Worm (Caenorhabditis elegans) whole organism, L2 larva: ENCODE measurements around the gene nas-4.

ENCODE experiments used
- F13H6.1 ChIP-seq: sonication (generic microtip); optimal IDR thresholded peaks from 2 replicates; lab custom pipeline; 2016; ENCODE audit warnings: missing genetic modification characterization, missing compliant biosample characterization
- R02D3.7 ChIP-seq: fragments of 150-350 bp; optimal IDR thresholded peaks from 2 replicates; lab custom pipeline; 2014; ENCODE audit warnings: missing biosample characterization, missing genetic modification characterization
- Y55F3AM.14 ChIP-seq: fragments of 200-800 bp; sonication (Bioruptor generic); optimal IDR thresholded peaks from 2 replicates; lab custom pipeline; 2018; ENCODE audit warnings: mild to moderate bottlenecking, missing genetic modification characterization, missing compliant biosample characterization
- ZK546.5 ChIP-seq: sonication (generic microtip); optimal IDR thresholded peaks from 2 replicates; lab custom pipeline; 2017; ENCODE audit warnings: missing biosample characterization, missing genetic modification characterization
- alr-1 ChIP-seq: fragments of 150-350 bp; optimal IDR thresholded peaks from 2 replicates; lab custom pipeline; 2014; ENCODE audit warnings: missing biosample characterization, missing genetic modification characterization
- aly-2 ChIP-seq: fragments of 150-350 bp; optimal IDR thresholded peaks from 2 replicates; lab custom pipeline; 2014; ENCODE audit warnings: missing biosample characterization, missing genetic modification characterization
- ama-1 ChIP-seq: fragments of 150-350 bp; optimal IDR thresholded peaks from 2 replicates; lab custom pipeline; 2018; ENCODE audit warnings: inconsistent platforms
- ceh-16 ChIP-seq: fragments of 150-350 bp; optimal IDR thresholded peaks from 2 replicates; lab custom pipeline; 2014; ENCODE audit warnings: missing biosample characterization, missing genetic modification characterization
- crh-2 ChIP-seq: sonication (generic microtip); optimal IDR thresholded peaks from 2 replicates; lab custom pipeline; 2017; ENCODE audit warnings: missing biosample characterization, missing genetic modification characterization
- dmd-4 ChIP-seq: sonication (generic microtip); optimal IDR thresholded peaks from 2 replicates; lab custom pipeline; 2017; ENCODE audit warnings: missing biosample characterization, missing genetic modification characterization
- egl-27 ChIP-seq: sonication (generic microtip); optimal IDR thresholded peaks from 3 replicates; lab custom pipeline; 2017; ENCODE audit warnings: missing biosample characterization, missing genetic modification reagents, missing genetic modification characterization
- elt-1 ChIP-seq: fragments of 150-350 bp; optimal IDR thresholded peaks from 2 replicates; lab custom pipeline; 2014; ENCODE audit warnings: missing biosample characterization, missing genetic modification characterization
- elt-3 ChIP-seq: sonication (generic microtip); optimal IDR thresholded peaks from 2 replicates; lab custom pipeline; 2017; ENCODE audit warnings: missing biosample characterization, missing genetic modification characterization
- fos-1 ChIP-seq: fragments of 150-350 bp; optimal IDR thresholded peaks from 2 replicates; lab custom pipeline; 2014; ENCODE audit warnings: missing biosample characterization, missing genetic modification characterization
- lin-11 ChIP-seq: fragments of 150-350 bp; sonication (generic microtip); optimal IDR thresholded peaks from 2 replicates; lab custom pipeline; 2014; ENCODE audit warnings: missing biosample characterization, missing genetic modification characterization, inconsistent platforms, mixed read lengths
- lin-13 ChIP-seq: fragments of 150-350 bp; optimal IDR thresholded peaks from 2 replicates; lab custom pipeline; 2014; ENCODE audit warnings: missing biosample characterization, missing genetic modification reagents, missing genetic modification characterization
- lin-39 ChIP-seq: fragments of 150-350 bp; optimal IDR thresholded peaks from 2 replicates; lab custom pipeline; 2014; ENCODE audit warnings: missing biosample characterization, missing genetic modification reagents, missing genetic modification characterization
- lsy-2 ChIP-seq, 2 experiments: fragments of 150-350 bp in 1 of 2; sonication (generic microtip) in 1 of 2; optimal IDR thresholded peaks; 2 replicates each; lab custom pipeline; 2014 to 2017; ENCODE audit warnings: missing biosample characterization in 2 of 2, missing genetic modification characterization in 2 of 2
- mab-5 ChIP-seq: fragments of 150-350 bp; optimal IDR thresholded peaks from 2 replicates; lab custom pipeline; 2014; ENCODE audit warnings: missing biosample characterization, missing genetic modification characterization
- mbf-1 ChIP-seq: sonication (generic microtip); optimal IDR thresholded peaks from 2 replicates; lab custom pipeline; 2017; ENCODE audit warnings: missing biosample characterization, missing genetic modification characterization
- mdl-1 ChIP-seq, 2 experiments: fragments of 150-350 bp in 1 of 2; sonication (generic microtip) in 1 of 2; optimal IDR thresholded peaks; 2 replicates each; lab custom pipeline; 2017; ENCODE audit warnings: missing biosample characterization in 2 of 2, missing genetic modification characterization in 2 of 2
- nhr-10 ChIP-seq: sonication (generic microtip); optimal IDR thresholded peaks from 2 replicates; lab custom pipeline; 2017; ENCODE audit warnings: missing biosample characterization, missing genetic modification characterization
- nhr-12 ChIP-seq: fragments of 150-350 bp; optimal IDR thresholded peaks from 2 replicates; lab custom pipeline; 2014; ENCODE audit warnings: missing biosample characterization, missing genetic modification characterization
- nhr-129 ChIP-seq: fragments of 150-350 bp; optimal IDR thresholded peaks from 2 replicates; lab custom pipeline; 2014; ENCODE audit warnings: missing biosample characterization, missing genetic modification characterization
- nhr-23 ChIP-seq: fragments of 150-350 bp; optimal IDR thresholded peaks from 2 replicates; lab custom pipeline; 2014; ENCODE audit warnings: missing biosample characterization, missing genetic modification reagents, missing genetic modification characterization
- nhr-237 ChIP-seq: fragments of 150-350 bp; optimal IDR thresholded peaks from 2 replicates; lab custom pipeline; 2014; ENCODE audit warnings: missing biosample characterization, missing genetic modification characterization
- nhr-25 ChIP-seq: fragments of 150-350 bp; sonication (generic microtip); optimal IDR thresholded peaks from 3 replicates; lab custom pipeline; 2014; ENCODE audit warnings: missing biosample characterization, missing genetic modification characterization
- nhr-6 ChIP-seq: fragments of 150-350 bp; optimal IDR thresholded peaks from 2 replicates; lab custom pipeline; 2014; ENCODE audit warnings: missing biosample characterization, missing genetic modification characterization
- nhr-77 ChIP-seq: fragments of 150-350 bp; optimal IDR thresholded peaks from 2 replicates; lab custom pipeline; 2014; ENCODE audit warnings: missing biosample characterization, missing genetic modification characterization
- peb-1 ChIP-seq: fragments of 150-350 bp; optimal IDR thresholded peaks from 2 replicates; lab custom pipeline; 2014; ENCODE audit warnings: missing biosample characterization, missing genetic modification characterization
- sem-4 ChIP-seq: fragments of 150-350 bp; optimal IDR thresholded peaks from 2 replicates; lab custom pipeline; 2014; ENCODE audit warnings: missing biosample characterization, missing genetic modification reagents, missing genetic modification characterization
- skn-1 ChIP-seq: sonication (generic microtip); optimal IDR thresholded peaks from 2 replicates; lab custom pipeline; 2017; ENCODE audit warnings: missing biosample characterization, missing genetic modification characterization
- sma-3 ChIP-seq: sonication (generic microtip); optimal IDR thresholded peaks from 2 replicates; lab custom pipeline; 2016; ENCODE audit warnings: missing genetic modification reagents, missing genetic modification characterization, missing compliant biosample characterization
- sma-9 ChIP-seq, 2 experiments: fragments of 150-350 bp in 1 of 2; sonication (generic microtip) in 1 of 2; optimal IDR thresholded peaks; 2 replicates each; lab custom pipeline; 2014 to 2016; ENCODE audit warnings: missing genetic modification characterization in 2 of 2, mild to moderate bottlenecking in 1 of 2, missing biosample characterization in 1 of 2, missing compliant biosample characterization in 1 of 2, missing genetic modification reagents in 1 of 2, moderate library complexity in 1 of 2
- snpc-4 ChIP-seq: fragments of 150-350 bp; optimal IDR thresholded peaks from 2 replicates; lab custom pipeline; 2014; ENCODE audit warnings: missing biosample characterization, missing genetic modification characterization
- unc-39 ChIP-seq: fragments of 150-350 bp; optimal IDR thresholded peaks from 2 replicates; lab custom pipeline; 2014; ENCODE audit warnings: missing biosample characterization, missing genetic modification characterization
- unc-55 ChIP-seq: fragments of 150-350 bp; sonication (generic microtip); optimal IDR thresholded peaks from 3 replicates; lab custom pipeline; 2014; ENCODE audit warnings: missing biosample characterization, missing genetic modification reagents, missing genetic modification characterization
- unc-62 ChIP-seq: fragments of 150-350 bp; optimal IDR thresholded peaks from 2 replicates; lab custom pipeline; 2014; ENCODE audit warnings: missing biosample characterization, missing genetic modification reagents, missing genetic modification characterization
- zag-1 ChIP-seq: fragments of 150-350 bp; optimal IDR thresholded peaks from 2 replicates; lab custom pipeline; 2014; ENCODE audit warnings: missing biosample characterization, missing genetic modification characterization
- ztf-1 ChIP-seq: fragments of 200-800 bp; sonication (Bioruptor generic); conservative IDR thresholded peaks from 2 replicates; pipeline ENCODE4 v1.3.6; 2022; ENCODE audit warnings: missing genetic modification characterization, missing compliant biosample characterization
- ztf-11 ChIP-seq: sonication (generic microtip); optimal IDR thresholded peaks from 2 replicates; lab custom pipeline; 2017; ENCODE audit warnings: missing biosample characterization, missing genetic modification characterization
- ztf-4 ChIP-seq: fragments of 150-350 bp; optimal IDR thresholded peaks from 2 replicates; lab custom pipeline; 2014; ENCODE audit warnings: missing biosample characterization, missing genetic modification characterization

Gene nas-4

DNA sequence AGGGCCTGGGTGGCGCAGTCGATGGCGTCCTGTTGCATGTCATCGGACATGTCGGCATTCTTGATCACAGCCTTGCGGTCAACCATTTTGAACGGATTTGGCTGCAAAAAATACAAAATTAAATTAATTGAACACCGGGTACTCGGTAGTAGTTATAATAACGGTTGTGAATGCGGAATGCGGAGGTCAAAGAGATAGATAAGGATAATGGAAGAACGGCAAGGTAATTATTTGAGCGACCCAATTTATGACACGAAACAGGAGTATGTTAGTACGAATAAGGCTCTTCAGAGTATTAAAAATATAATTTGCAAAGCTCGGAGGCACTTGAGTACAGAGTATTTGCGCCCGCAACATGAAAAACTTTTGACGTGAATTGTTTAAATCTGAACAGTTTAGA is 48.2 kb upstream of the nas-4 start, which contains the start of gene dlc-1:
Gene dlc-1, minus strand, starts transcription at position 101 of the 400 bp plus-strand sequence.
- TF ChIP-seq egl-27 (tag; lab: Kevin White, UChicago) (no peak), sma-3 (GFP tag; lab: Kevin White, UChicago) (no peak), F13H6.1 (tag; lab: Kevin White, UChicago) (no peak), unc-55 (GFP tag; lab: Kevin White, UChicago) (no peak), nhr-10 (tag; lab: Kevin White, UChicago) (no peak), mbf-1 (tag; lab: Kevin White, UChicago) (no peak), ztf-4 (no peak), sma-9 (GFP tag; optimal IDR thresholded peaks at IDR 0.05; lab: Kevin White, UChicago) (no peak), sma-9 (tag; optimal IDR thresholded peaks at IDR 0.05; lab: Kevin White, UChicago) (no peak), sem-4 (tag; lab: Kevin White, UChicago) (no peak), elt-3 (no peak), nhr-237 (no peak), zag-1 (no peak), fos-1 (tag; lab: Kevin White, UChicago) (no peak), nhr-129 (no peak), peb-1 (no peak), lin-39 (no peak), skn-1 (tag; lab: Kevin White, UChicago) (no peak), R02D3.7 (tag; lab: Kevin White, UChicago) (no peak), mab-5 (tag; lab: Kevin White, UChicago) (no peak), elt-1 (tag; lab: Kevin White, UChicago) (no peak)
- TF ChIP-seq, all 48 proteins: peak for 0

DNA sequence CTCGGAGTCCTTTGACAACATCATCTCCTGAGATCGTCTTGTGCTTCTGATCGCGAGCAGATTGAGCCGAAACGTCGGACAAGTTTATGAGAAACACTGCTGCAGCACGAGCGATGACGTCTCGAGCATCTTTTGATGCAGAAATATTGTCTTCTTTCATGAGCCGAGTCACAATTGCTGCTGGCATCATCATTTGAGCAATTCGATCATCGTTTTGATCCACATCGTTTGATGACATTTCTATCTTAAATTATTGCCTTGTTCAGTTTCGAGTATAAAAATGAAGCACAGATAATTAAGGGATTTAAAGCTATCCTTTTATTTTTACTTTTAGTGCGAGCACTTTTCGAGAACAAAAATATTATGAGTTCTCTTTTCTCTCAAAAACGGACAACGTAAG is 47.2 kb upstream of the nas-4 start, which contains the start of gene T26A5.8:
Gene T26A5.8, minus strand, starts transcription at position 247 of the 400 bp plus-strand sequence.
- TF ChIP-seq crh-2 (tag; lab: Kevin White, UChicago) (peak; percentile 10), nhr-129 (peak; percentile 25), mbf-1 (tag; lab: Kevin White, UChicago) (no peak), lsy-2 (tag; optimal IDR thresholded peaks at IDR 0.05; lab: Kevin White, UChicago) (peak in 1 of 2 experiments; percentile 58), unc-55 (GFP tag; lab: Kevin White, UChicago) (no peak), lin-13 (GFP tag; lab: Kevin White, UChicago) (peak; percentile 15), sma-3 (GFP tag; lab: Kevin White, UChicago) (peak; percentile 45), ztf-4 (peak; percentile 29), unc-62 (GFP tag; lab: Kevin White, UChicago) (no peak), nhr-6 (tag; lab: Kevin White, UChicago) (peak; percentile 19), nhr-23 (tag; lab: Kevin White, UChicago) (no peak), ama-1 (lab: Kevin White, UChicago) (peak; percentile 56), sem-4 (tag; lab: Kevin White, UChicago) (no peak), ZK546.5 (no peak), F13H6.1 (tag; lab: Kevin White, UChicago) (no peak), nhr-10 (tag; lab: Kevin White, UChicago) (no peak)

- no peak for TF ChIP-seq aly-2 (tag; lab: Kevin White, UChicago)
These were observed 44.4 kb upstream of the nas-4 start, which contains the start of gene algn-1 for ce11 chrIII:6459820-6460219. Gene algn-1 (plus strand): TSS chrIII:6460120.

DNA sequence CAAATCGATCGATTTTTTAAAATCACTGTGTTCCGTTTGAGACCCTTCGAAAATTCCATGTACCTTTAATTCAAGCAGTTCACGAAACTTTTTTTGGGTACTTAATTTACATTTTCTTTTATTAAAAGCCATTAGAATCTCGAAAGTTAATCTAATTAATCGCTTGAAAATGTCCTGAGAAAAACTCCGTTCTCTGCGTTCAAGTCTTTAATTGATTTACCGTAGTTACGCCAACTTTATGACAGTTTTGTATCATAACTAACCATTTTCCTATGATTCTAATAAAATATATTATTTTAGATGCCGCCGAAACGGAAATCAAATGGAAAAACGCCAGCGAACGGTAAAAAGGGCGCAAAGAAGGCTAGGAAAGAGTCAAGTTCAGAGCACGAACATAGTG is 38.7 kb upstream of the nas-4 start, which contains the start of gene jhdm-1:
Gene jhdm-1, plus strand, starts transcription at position 301 of the 400 bp plus-strand sequence.
- TF ChIP-seq sma-9 (GFP tag; optimal IDR thresholded peaks at IDR 0.05; lab: Kevin White, UChicago) (no peak), sma-9 (tag; optimal IDR thresholded peaks at IDR 0.05; lab: Kevin White, UChicago) (no peak), alr-1 (tag; lab: Kevin White, UChicago) (no peak), R02D3.7 (tag; lab: Kevin White, UChicago) (no peak), nhr-12 (tag; lab: Kevin White, UChicago) (no peak), lin-11 (tag; lab: Kevin White, UChicago) (no peak)
- TF ChIP-seq, all 48 proteins: peak for 0

DNA sequence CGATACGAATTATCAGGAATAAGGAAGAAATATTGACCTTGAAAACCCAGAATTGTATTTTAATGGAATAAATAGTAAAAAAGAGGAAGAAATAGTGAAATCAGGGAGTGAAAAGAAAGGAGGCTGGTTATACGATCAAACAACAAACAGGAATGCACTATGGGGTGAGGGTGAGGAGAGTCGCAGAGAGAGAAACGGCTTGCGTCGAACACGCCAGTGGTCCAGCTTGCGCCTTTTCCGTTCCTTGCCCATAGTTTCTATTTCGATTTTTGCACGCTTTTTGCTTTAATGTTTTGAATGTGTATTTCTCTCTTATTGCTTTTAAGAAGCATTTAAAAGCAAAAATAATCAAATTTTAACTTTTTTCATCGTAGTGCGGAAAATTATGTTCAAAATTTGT is 38.2 kb upstream of the nas-4 start:
- TF ChIP-seq dmd-4 (no peak), mdl-1 (tag; optimal IDR thresholded peaks at IDR 0.05; lab: Kevin White, UChicago) (peak; percentile 20 to 55), crh-2 (tag; lab: Kevin White, UChicago) (peak; percentile 82), nhr-77 (tag; lab: Kevin White, UChicago) (no peak), nhr-129 (peak; percentile 94), unc-62 (GFP tag; lab: Kevin White, UChicago) (no peak), ceh-16 (peak; percentile 4), sma-3 (GFP tag; lab: Kevin White, UChicago) (peak; percentile 80), unc-55 (GFP tag; lab: Kevin White, UChicago) (peak; percentile 95), mab-5 (tag; lab: Kevin White, UChicago) (peak; percentile 33), nhr-25 (tag; lab: Kevin White, UChicago) (peak; percentile 78), egl-27 (tag; lab: Kevin White, UChicago) (peak; percentile 65), nhr-23 (tag; lab: Kevin White, UChicago) (no peak), ztf-1 (no peak), nhr-12 (tag; lab: Kevin White, UChicago) (no peak), ztf-11 (tag; lab: Kevin White, UChicago) (no peak), lin-39 (no peak), unc-39 (tag; lab: Kevin White, UChicago) (no peak), snpc-4 (tag; lab: Kevin White, UChicago) (peak; percentile 41), zag-1 (peak; percentile 66), F13H6.1 (tag; lab: Kevin White, UChicago) (peak; percentile 84), sma-9 (GFP tag; optimal IDR thresholded peaks at IDR 0.05; lab: Kevin White, UChicago) (peak; percentile 83), sma-9 (tag; optimal IDR thresholded peaks at IDR 0.05; lab: Kevin White, UChicago) (no peak), Y55F3AM.14 (peak; percentile 37), peb-1 (no peak), fos-1 (tag; lab: Kevin White, UChicago) (peak; percentile 86)
